Worm (Caenorhabditis elegans) whole organism, L1 larva: ENCODE measurements around the gene K11H3.5.
A peak's percentile ranks its signal among the peaks of the same experiment; 100 is the strongest.

Experiments
- Y116A8C.19 ChIP-seq: sonication (generic microtip); optimal IDR thresholded peaks from 2 replicates; lab custom pipeline; 2016; ENCODE audit warnings: missing compliant biosample characterization, missing genetic modification characterization, borderline replicate concordance
- aly-2 ChIP-seq: fragments of 150-350 bp; optimal IDR thresholded peaks from 2 replicates; lab custom pipeline; 2014; ENCODE audit warnings: missing biosample characterization, missing genetic modification characterization
- ama-1 ChIP-seq: fragments of 150-350 bp; optimal IDR thresholded peaks from 2 replicates; lab custom pipeline; 2014
- blmp-1 ChIP-seq: fragments of 150-350 bp; optimal IDR thresholded peaks from 2 replicates; lab custom pipeline; 2014; ENCODE audit warnings: missing biosample characterization, missing genetic modification characterization
- ceh-8 ChIP-seq: fragments of 200-800 bp; sonication (Bioruptor generic); optimal IDR thresholded peaks from 2 replicates; lab custom pipeline; 2018; ENCODE audit warnings: mild to moderate bottlenecking, missing genetic modification characterization, moderate library complexity, missing compliant biosample characterization
- ces-1 ChIP-seq: fragments of 150-350 bp; optimal IDR thresholded peaks from 2 replicates; lab custom pipeline; 2014; ENCODE audit warnings: missing biosample characterization, missing genetic modification reagents, missing genetic modification characterization
- dsc-1 ChIP-seq: sonication (generic microtip); optimal IDR thresholded peaks from 2 replicates; lab custom pipeline; 2016; ENCODE audit warnings: mild to moderate bottlenecking, missing genetic modification characterization, missing compliant biosample characterization
- egl-27 ChIP-seq, 2 experiments: fragments of 150-350 bp in 1 of 2; sonication (generic microtip); optimal IDR thresholded peaks; 3 replicates each; lab custom pipeline; 2017 to 2018; ENCODE audit warnings: missing biosample characterization in 2 of 2, missing genetic modification characterization in 2 of 2, missing genetic modification reagents in 2 of 2
- elt-2 ChIP-seq: sonication (generic microtip); optimal IDR thresholded peaks from 2 replicates; lab custom pipeline; 2016; ENCODE audit warnings: missing genetic modification characterization, mild to moderate bottlenecking, inconsistent platforms, missing compliant biosample characterization, missing genetic modification reagents
- elt-3 ChIP-seq, 6 experiments: fragments of 150-350 bp in 1 of 6; sonication (generic microtip); optimal IDR thresholded peaks; 2 replicates each; lab custom pipeline; 2017 to 2018; ENCODE audit warnings: missing biosample characterization in 6 of 6, missing genetic modification characterization in 6 of 6, inconsistent platforms in 1 of 6
- ets-5 ChIP-seq: fragments of 200-800 bp; sonication (Bioruptor generic); IDR thresholded peaks from 2 replicates; pipeline ENCODE4 v1.3.6; 2022; ENCODE audit warnings: missing genetic modification characterization, missing compliant biosample characterization
- fkh-10 ChIP-seq: sonication (generic microtip); optimal IDR thresholded peaks from 2 replicates; lab custom pipeline; 2017; ENCODE audit warnings: missing biosample characterization, missing genetic modification reagents, missing genetic modification characterization
- fkh-8 ChIP-seq: sonication (generic microtip); optimal IDR thresholded peaks from 2 replicates; lab custom pipeline; 2016; ENCODE audit warnings: mild to moderate bottlenecking, missing genetic modification characterization, missing compliant biosample characterization
- hlh-17 ChIP-seq: fragments of 200-800 bp; sonication (Bioruptor generic); optimal IDR thresholded peaks from 2 replicates; lab custom pipeline; 2018; ENCODE audit warnings: missing genetic modification characterization, mild to moderate bottlenecking, missing compliant biosample characterization, moderate library complexity, borderline replicate concordance
- hpl-2 ChIP-seq: fragments of 150-350 bp; optimal IDR thresholded peaks from 2 replicates; lab custom pipeline; 2014; ENCODE audit warnings: missing biosample characterization, missing genetic modification reagents, missing genetic modification characterization
- isw-1 ChIP-seq: fragments of 200-800 bp; sonication (Bioruptor generic); IDR thresholded peaks from 2 replicates; pipeline ENCODE4 v1.3.6; 2022; ENCODE audit warnings: missing genetic modification characterization, missing compliant biosample characterization
- lin-13 ChIP-seq: fragments of 150-350 bp; optimal IDR thresholded peaks from 2 replicates; lab custom pipeline; 2014; ENCODE audit warnings: missing biosample characterization, missing genetic modification reagents, missing genetic modification characterization
- lin-14 ChIP-seq: fragments of 200-800 bp; sonication (Bioruptor generic); optimal IDR thresholded peaks from 2 replicates; lab custom pipeline; 2018; ENCODE audit warnings: mild to moderate bottlenecking, missing genetic modification characterization, moderate library complexity, missing compliant biosample characterization
- lin-35 ChIP-seq, 2 experiments: fragments of 150-350 bp; optimal IDR thresholded peaks; 2 replicates each; lab custom pipeline; 2014; ENCODE audit warnings: missing biosample characterization in 2 of 2, missing genetic modification characterization in 2 of 2, missing genetic modification reagents in 2 of 2
- lir-3 ChIP-seq: sonication (generic microtip); optimal IDR thresholded peaks from 2 replicates; lab custom pipeline; 2016; ENCODE audit warnings: mild to moderate bottlenecking, missing genetic modification characterization, moderate library complexity, missing compliant biosample characterization; ENCODE audit not compliant: poor library complexity
- lsy-2 ChIP-seq, 2 experiments: fragments of 150-350 bp; optimal IDR thresholded peaks; 2 replicates each; lab custom pipeline; 2014; ENCODE audit warnings: missing biosample characterization in 2 of 2, missing genetic modification characterization in 2 of 2
- mdl-1 ChIP-seq, 2 experiments: fragments of 150-350 bp; optimal IDR thresholded peaks; 2 replicates each; lab custom pipeline; 2014 to 2017; ENCODE audit warnings: missing biosample characterization in 2 of 2, missing genetic modification characterization in 2 of 2, inconsistent platforms in 1 of 2
- mep-1 ChIP-seq: fragments of 150-350 bp; optimal IDR thresholded peaks from 2 replicates; lab custom pipeline; 2014; ENCODE audit warnings: missing biosample characterization, missing genetic modification characterization
- nhr-19 ChIP-seq: fragments of 200-800 bp; sonication (Bioruptor generic); conservative IDR thresholded peaks from 2 replicates; pipeline ENCODE4 v1.3.6; 2022; ENCODE audit warnings: missing genetic modification characterization, missing compliant biosample characterization
- nhr-20 ChIP-seq: sonication (generic microtip); optimal IDR thresholded peaks from 2 replicates; lab custom pipeline; 2016; ENCODE audit warnings: mild to moderate bottlenecking, missing genetic modification characterization, missing compliant biosample characterization
- nhr-28 ChIP-seq: fragments of 150-350 bp; optimal IDR thresholded peaks from 2 replicates; lab custom pipeline; 2014; ENCODE audit warnings: missing biosample characterization, missing genetic modification characterization
- nhr-47 ChIP-seq: sonication (generic microtip); optimal IDR thresholded peaks from 2 replicates; lab custom pipeline; 2016; ENCODE audit warnings: mild to moderate bottlenecking, missing genetic modification characterization, moderate library complexity, missing compliant biosample characterization
- nhr-71 ChIP-seq: sonication (generic microtip); optimal IDR thresholded peaks from 2 replicates; lab custom pipeline; 2016; ENCODE audit warnings: mild to moderate bottlenecking, missing genetic modification characterization, moderate library complexity, missing compliant biosample characterization
- nhr-85 ChIP-seq: sonication (generic microtip); peaks from one replicate; lab custom pipeline; 2016; ENCODE audit warnings: missing genetic modification characterization, inconsistent platforms, missing compliant biosample characterization
- nhr-90 ChIP-seq: sonication (generic microtip); optimal IDR thresholded peaks from 2 replicates; lab custom pipeline; 2016; ENCODE audit warnings: mild to moderate bottlenecking, missing genetic modification characterization, missing compliant biosample characterization; ENCODE audit not compliant: poor library complexity
- pag-3 ChIP-seq: sonication (generic microtip); optimal IDR thresholded peaks from 2 replicates; lab custom pipeline; 2017; ENCODE audit warnings: missing genetic modification characterization, mild to moderate bottlenecking, missing compliant biosample characterization, antibody characterized with exemption, borderline replicate concordance; ENCODE audit not compliant: insufficient read depth
- snpc-4 ChIP-seq: fragments of 150-350 bp; optimal IDR thresholded peaks from 2 replicates; lab custom pipeline; 2014; ENCODE audit warnings: missing biosample characterization, missing genetic modification characterization
- snu-23 ChIP-seq: sonication (generic microtip); optimal IDR thresholded peaks from 2 replicates; lab custom pipeline; 2016; ENCODE audit warnings: missing genetic modification characterization, missing compliant biosample characterization
- sptf-1 ChIP-seq: fragments of 150-350 bp; optimal IDR thresholded peaks from 2 replicates; lab custom pipeline; 2014; ENCODE audit warnings: missing biosample characterization, missing genetic modification characterization
- tlp-1 ChIP-seq: fragments of 150-350 bp; optimal IDR thresholded peaks from 2 replicates; lab custom pipeline; 2014; ENCODE audit warnings: missing biosample characterization, missing genetic modification characterization
- unc-130 ChIP-seq: fragments of 150-350 bp; optimal IDR thresholded peaks from 2 replicates; lab custom pipeline; 2017; ENCODE audit warnings: missing biosample characterization, missing genetic modification characterization, inconsistent platforms
- unc-86 ChIP-seq: sonication (generic microtip); optimal IDR thresholded peaks from 2 replicates; lab custom pipeline; 2016; ENCODE audit warnings: missing genetic modification characterization, missing compliant biosample characterization
- ztf-11 ChIP-seq, 2 experiments: sonication (generic microtip); optimal IDR thresholded peaks; 2 replicates each; lab custom pipeline; 2016 to 2017; ENCODE audit warnings: missing genetic modification characterization in 2 of 2, missing biosample characterization in 1 of 2, missing compliant biosample characterization in 1 of 2
- ztf-4 ChIP-seq: fragments of 150-350 bp; optimal IDR thresholded peaks from 2 replicates; lab custom pipeline; 2014; ENCODE audit warnings: missing biosample characterization, missing genetic modification characterization

K11H3.5 gene

ce11 chrIII:9849111-9849510, 5.5 kb downstream of the K11H3.5 start:
- 0 out of 2 replicates have a peak, but pooled peaks have one; percentile 3 for TF ChIP-seq isw-1 (GFP tag; lab: Robert Waterston, UW)
- peak; percentile 71 for TF ChIP-seq nhr-85 (tag; lab: Kevin White, UChicago)

ce11 chrIII:9849950-9850349, 6.4 kb downstream of the K11H3.5 start:
- TF ChIP-seq elt-3 (tag; optimal IDR thresholded peaks at IDR 0.05; lab: Kevin White, UChicago) (peak in 5 of 6 experiments; percentile 3 to 71 (median 57)), nhr-90 (peak; percentile 38), blmp-1 (tag; lab: Kevin White, UChicago) (peak; percentile 58), elt-2 (tag; lab: Kevin White, UChicago) (peak; percentile 1), lin-14 (GFP tag; lab: Kevin White, UChicago) (peak; percentile 62), ama-1 (no peak), lin-35 (GFP tag; optimal IDR thresholded peaks at IDR 0.05; lab: Kevin White, UChicago) (peak in 1 of 2 experiments; percentile 20), dsc-1 (no peak), nhr-71 (tag; lab: Kevin White, UChicago) (peak; percentile 59), hlh-17 (GFP tag; lab: Kevin White, UChicago) (no peak), nhr-85 (tag; lab: Kevin White, UChicago) (peak; percentile 57), snpc-4 (tag; lab: Kevin White, UChicago) (no peak), ztf-4 (tag; lab: Kevin White, UChicago) (no peak), egl-27 (tag; optimal IDR thresholded peaks at IDR 0.05; lab: Kevin White, UChicago) (peak in 1 of 2 experiments; percentile 29), nhr-28 (tag; lab: Kevin White, UChicago) (no peak), nhr-47 (tag; lab: Kevin White, UChicago) (peak; percentile 2), pag-3 (tag; lab: Kevin White, UChicago) (peak; percentile 29), mdl-1 (tag; optimal IDR thresholded peaks at IDR 0.05; lab: Kevin White, UChicago) (no peak), snu-23 (GFP tag; lab: Kevin White, UChicago) (peak; percentile 22), fkh-8 (tag; lab: Kevin White, UChicago) (no peak), nhr-20 (tag; lab: Kevin White, UChicago) (peak; percentile 60), ets-5 (no peak), mep-1 (no peak)
- TF ChIP-seq, all 84 proteins: peak for 13

- TF ChIP-seq unc-86 (tag; lab: Kevin White, UChicago), result no peak
- no peak for TF ChIP-seq mdl-1 (tag; optimal IDR thresholded peaks at IDR 0.05; lab: Kevin White, UChicago)
- TF ChIP-seq lin-14 (GFP tag; lab: Kevin White, UChicago), result peak; percentile 31
- no peak for TF ChIP-seq fkh-10
- no peak for TF ChIP-seq Y116A8C.19 (tag; lab: Kevin White, UChicago)
- no peak for TF ChIP-seq hpl-2 (GFP tag; lab: Kevin White, UChicago)
- TF ChIP-seq nhr-85 (tag; lab: Kevin White, UChicago), result peak; percentile 64
- TF ChIP-seq snu-23 (GFP tag; lab: Kevin White, UChicago), result peak; percentile 5
- peak; percentile 0 for TF ChIP-seq nhr-90
- no peak for TF ChIP-seq lsy-2 (tag; optimal IDR thresholded peaks at IDR 0.05; lab: Kevin White, UChicago)
- no peak for TF ChIP-seq lir-3 (tag; lab: Kevin White, UChicago)
- TF ChIP-seq lin-13 (GFP tag; lab: Kevin White, UChicago), result no peak
- no peak for TF ChIP-seq ceh-8 (GFP tag; lab: Kevin White, UChicago)
- no peak for TF ChIP-seq ztf-11 (tag; optimal IDR thresholded peaks at IDR 0.05; lab: Kevin White, UChicago)
- no peak for TF ChIP-seq aly-2 (tag; lab: Kevin White, UChicago)
- peak; percentile 10; the same call in 1 of the 2 replicates for TF ChIP-seq nhr-19 (GFP tag; lab: Robert Waterston, UW)
- TF ChIP-seq sptf-1, result no peak
- TF ChIP-seq tlp-1 (tag; lab: Kevin White, UChicago), result no peak
- no peak for TF ChIP-seq ces-1 (GFP tag; lab: Kevin White, UChicago)
- TF ChIP-seq lin-35 (GFP tag; optimal IDR thresholded peaks at IDR 0.05; lab: Kevin White, UChicago), result peak in 1 of 2 experiments; percentile 8
- no peak for TF ChIP-seq unc-130 (tag; lab: Kevin White, UChicago)
- TF ChIP-seq nhr-71 (tag; lab: Kevin White, UChicago), result peak; percentile 7
- peak; percentile 28 for TF ChIP-seq mep-1
- TF ChIP-seq, all 84 proteins: peak for 8
Measured at ce11 chrIII:9850877-9851276, 7.3 kb downstream of the K11H3.5 start.
